Worm (Caenorhabditis elegans): ENCODE measurements around the gene nas-8.

The nas-8 gene

ce11 chrIV:7081214-7081613 lies 33.5 kb upstream of the nas-8 start, which contains the start of gene Y43B11AR.1:
Gene Y43B11AR.1 (plus strand): TSS chrIV:7081514.
- TF ChIP-seq sea-2 (GFP tag; optimal IDR thresholded peaks at IDR 0.05), result no peak

- TF ChIP-seq nhr-237 (tag; optimal IDR thresholded peaks at IDR 0.05), result no peak
- no peak for TF ChIP-seq egl-27 (tag; optimal IDR thresholded peaks at IDR 0.05)
- no peak for TF ChIP-seq nhr-28 (tag; optimal IDR thresholded peaks at IDR 0.05)
- peak; percentile 10 for TF ChIP-seq nhr-25 (tag; optimal IDR thresholded peaks at IDR 0.05)
- no peak for TF ChIP-seq nhr-43 (tag; optimal IDR thresholded peaks at IDR 0.05; ENCODE audit: poor library complexity, severe bottlenecking)
- no peak for TF ChIP-seq ceh-82 (tag; optimal IDR thresholded peaks at IDR 0.05)
- peak; percentile 19 for TF ChIP-seq nhr-12 (tag; optimal IDR thresholded peaks at IDR 0.05)
- no peak for TF ChIP-seq ceh-28 (tag; optimal IDR thresholded peaks at IDR 0.05)
- no peak for TF ChIP-seq lin-39 (tag; optimal IDR thresholded peaks at IDR 0.05)
- no peak for TF ChIP-seq aly-2 (tag; optimal IDR thresholded peaks at IDR 0.05)
- no peak for TF ChIP-seq lsy-12 (tag; optimal IDR thresholded peaks at IDR 0.05)
- no peak for TF ChIP-seq pha-4 (tag; optimal IDR thresholded peaks at IDR 0.05)
- TF ChIP-seq pqm-1 (tag; optimal IDR thresholded peaks at IDR 0.05), result no peak
- no peak for TF ChIP-seq zag-1 (tag; optimal IDR thresholded peaks at IDR 0.05)
- no peak for TF ChIP-seq mdl-1 (tag; optimal IDR thresholded peaks at IDR 0.05)
- TF ChIP-seq ztf-4 (tag; optimal IDR thresholded peaks at IDR 0.05), result no peak
- no peak for TF ChIP-seq fkh-10 (GFP tag; optimal IDR thresholded peaks at IDR 0.05)
- no peak for TF ChIP-seq nhr-76 (tag; optimal IDR thresholded peaks at IDR 0.05)
- TF ChIP-seq sea-2 (GFP tag; optimal IDR thresholded peaks at IDR 0.05), result no peak
- no peak for TF ChIP-seq fkh-2 (tag; optimal IDR thresholded peaks at IDR 0.05)
- no peak for TF ChIP-seq mml-1 (tag; optimal IDR thresholded peaks at IDR 0.05)
- no peak for TF ChIP-seq skn-1 (tag; optimal IDR thresholded peaks at IDR 0.05)
- TF ChIP-seq eor-1 (tag; optimal IDR thresholded peaks at IDR 0.05), result no peak
- no peak for TF ChIP-seq fos-1 (tag; optimal IDR thresholded peaks at IDR 0.05)
- TF ChIP-seq nhr-77 (tag; optimal IDR thresholded peaks at IDR 0.05), result no peak
- no peak for TF ChIP-seq ZK546.5 (tag; optimal IDR thresholded peaks at IDR 0.05)
- TF ChIP-seq unc-39 (tag; optimal IDR thresholded peaks at IDR 0.05), result no peak
- peak; percentile 12 for TF ChIP-seq ama-1 (optimal IDR thresholded peaks at IDR 0.05)
- TF ChIP-seq jun-1 (tag; optimal IDR thresholded peaks at IDR 0.05), result no peak
- no peak for TF ChIP-seq ztf-11 (tag; optimal IDR thresholded peaks at IDR 0.05)
- TF ChIP-seq nhr-67 (tag; optimal IDR thresholded peaks at IDR 0.05), result no peak
- TF ChIP-seq elt-2 (tag; optimal IDR thresholded peaks at IDR 0.05), result peak; percentile 25
- TF ChIP-seq elt-3 (tag; optimal IDR thresholded peaks at IDR 0.05), result no peak
- no peak for TF ChIP-seq nhr-23 (tag; optimal IDR thresholded peaks at IDR 0.05)
- TF ChIP-seq tbx-2 (tag; optimal IDR thresholded peaks at IDR 0.05), result no peak
- no peak for TF ChIP-seq snpc-4 (tag; optimal IDR thresholded peaks at IDR 0.05)
These were observed 31.3 kb upstream of the nas-8 start, which contains the start of gene Y43B11AR.3 for ce11 chrIV:7083382-7083784. Gene Y43B11AR.3 (minus strand): TSS chrIV:7083716.

- TF ChIP-seq ceh-28 (tag; optimal IDR thresholded peaks at IDR 0.05), result no peak
- TF ChIP-seq lin-39 (tag; optimal IDR thresholded peaks at IDR 0.05), result no peak
- no peak for TF ChIP-seq pqm-1 (tag; optimal IDR thresholded peaks at IDR 0.05)
- TF ChIP-seq lin-15B (tag; optimal IDR thresholded peaks at IDR 0.05), result no peak
These were observed 30.7 kb upstream of the nas-8 start for ce11 chrIV:7083976-7084375.

- peak; percentile 40 for TF ChIP-seq fos-1 (tag; optimal IDR thresholded peaks at IDR 0.05)
- peak; percentile 22 for TF ChIP-seq ceh-82 (tag; optimal IDR thresholded peaks at IDR 0.05)
- TF ChIP-seq fkh-10 (GFP tag; optimal IDR thresholded peaks at IDR 0.05), result peak; percentile 75
- peak; percentile 100 for TF ChIP-seq lin-15B (tag; optimal IDR thresholded peaks at IDR 0.05)
- peak; percentile 67 for TF ChIP-seq ceh-28 (tag; optimal IDR thresholded peaks at IDR 0.05)
- peak; percentile 85 for TF ChIP-seq hmg-11 (tag; optimal IDR thresholded peaks at IDR 0.05)
- TF ChIP-seq nfya-1 (tag; optimal IDR thresholded peaks at IDR 0.05; ENCODE audit: insufficient read depth), result peak; percentile 94
- TF ChIP-seq ceh-16 (tag; optimal IDR thresholded peaks at IDR 0.05), result no peak
- TF ChIP-seq nhr-23 (tag; optimal IDR thresholded peaks at IDR 0.05), result peak; percentile 88
- TF ChIP-seq nhr-77 (tag; optimal IDR thresholded peaks at IDR 0.05), result no peak
- TF ChIP-seq ztf-11 (tag; optimal IDR thresholded peaks at IDR 0.05), result no peak
- peak; percentile 81 for TF ChIP-seq snpc-4 (tag; optimal IDR thresholded peaks at IDR 0.05)
- TF ChIP-seq unc-62 (GFP tag; optimal IDR thresholded peaks at IDR 0.05), result peak; percentile 14
- TF ChIP-seq egl-5 (tag; optimal IDR thresholded peaks at IDR 0.05), result peak; percentile 47
- TF ChIP-seq nhr-237 (tag; optimal IDR thresholded peaks at IDR 0.05), result no peak
- TF ChIP-seq zag-1 (tag; optimal IDR thresholded peaks at IDR 0.05), result no peak
- peak; percentile 81 for TF ChIP-seq elt-2 (tag; optimal IDR thresholded peaks at IDR 0.05)
- peak; percentile 75 for TF ChIP-seq nhr-43 (tag; optimal IDR thresholded peaks at IDR 0.05; ENCODE audit: poor library complexity, severe bottlenecking)
- TF ChIP-seq nhr-25 (tag; optimal IDR thresholded peaks at IDR 0.05), result peak; percentile 91
- TF ChIP-seq elt-3 (tag; optimal IDR thresholded peaks at IDR 0.05), result no peak
- peak; percentile 90 for TF ChIP-seq pqm-1 (tag; optimal IDR thresholded peaks at IDR 0.05)
- TF ChIP-seq aly-2 (tag; optimal IDR thresholded peaks at IDR 0.05), result no peak
- no peak for TF ChIP-seq eor-1 (tag; optimal IDR thresholded peaks at IDR 0.05)
- no peak for TF ChIP-seq nhr-76 (tag; optimal IDR thresholded peaks at IDR 0.05)
- no peak for TF ChIP-seq unc-39 (tag; optimal IDR thresholded peaks at IDR 0.05)
- no peak for TF ChIP-seq fkh-2 (tag; optimal IDR thresholded peaks at IDR 0.05)
- no peak for TF ChIP-seq nhr-12 (tag; optimal IDR thresholded peaks at IDR 0.05)
- peak; percentile 86 for TF ChIP-seq lin-39 (tag; optimal IDR thresholded peaks at IDR 0.05)
- no peak for TF ChIP-seq ztf-4 (tag; optimal IDR thresholded peaks at IDR 0.05)
- no peak for TF ChIP-seq daf-12 (tag; optimal IDR thresholded peaks at IDR 0.05)
- TF ChIP-seq ama-1 (optimal IDR thresholded peaks at IDR 0.05), result peak; percentile 35
- no peak for TF ChIP-seq nhr-11 (tag; optimal IDR thresholded peaks at IDR 0.05)
These were observed 30.0 kb upstream of the nas-8 start, which contains the start of gene rps-4 for ce11 chrIV:7084632-7085160. Gene rps-4 (minus strand): TSS chrIV:7084682.
